Fruit fly (Drosophila melanogaster) whole organism, adult: ENCODE data around the gene Pus10.

ENCODE experiments used
- CG11617 ChIP-seq: fragments of 200-800 bp; sonication (Bioruptor generic); optimal IDR thresholded peaks from 2 replicates; lab custom pipeline; 2017; ENCODE audit warnings: mild to moderate bottlenecking, missing biosample characterization, missing genetic modification reagents, missing genetic modification characterization
- CG12768 ChIP-seq: fragments of 200-800 bp; sonication (Bioruptor generic); optimal IDR thresholded peaks from 2 replicates; lab custom pipeline; 2017; ENCODE audit warnings: missing biosample characterization, missing genetic modification characterization, mild to moderate bottlenecking, moderate library complexity, missing genetic modification reagents
- CG14711 ChIP-seq: fragments of 200-800 bp; sonication (Bioruptor generic); optimal IDR thresholded peaks from 2 replicates; lab custom pipeline; 2018; ENCODE audit warnings: missing biosample characterization, mild to moderate bottlenecking, missing genetic modification characterization, moderate library complexity
- CG1620 ChIP-seq: fragments of 200-800 bp; sonication (Bioruptor generic); optimal IDR thresholded peaks from 2 replicates; lab custom pipeline; 2016; ENCODE audit warnings: missing biosample characterization, missing genetic modification characterization
- CG33017 ChIP-seq: fragments of 200-800 bp; sonication (Bioruptor generic); optimal IDR thresholded peaks from 2 replicates; lab custom pipeline; 2018; ENCODE audit warnings: missing biosample characterization, mild to moderate bottlenecking, missing genetic modification characterization, moderate library complexity
- CG5204 ChIP-seq: fragments of 200-800 bp; sonication (Bioruptor generic); optimal IDR thresholded peaks from 2 replicates; lab custom pipeline; 2016; ENCODE audit warnings: missing biosample characterization, missing genetic modification characterization
- CG7045 ChIP-seq: fragments of 200-800 bp; sonication (Bioruptor generic); optimal IDR thresholded peaks from 2 replicates; lab custom pipeline; 2017; ENCODE audit warnings: missing biosample characterization, mild to moderate bottlenecking, missing genetic modification characterization
- CG7101 ChIP-seq: fragments of 200-800 bp; sonication (Bioruptor generic); optimal IDR thresholded peaks from 2 replicates; lab custom pipeline; 2018; ENCODE audit warnings: missing biosample characterization, mild to moderate bottlenecking, missing genetic modification characterization, moderate library complexity
- Clk ChIP-seq: fragments of 200-800 bp; sonication (Bioruptor generic); optimal IDR thresholded peaks from 2 replicates; lab custom pipeline; 2017; ENCODE audit warnings: missing biosample characterization, missing genetic modification characterization
- Crg-1 ChIP-seq: fragments of 200-800 bp; sonication (Bioruptor generic); optimal IDR thresholded peaks from 2 replicates; lab custom pipeline; 2016; ENCODE audit warnings: missing biosample characterization, missing genetic modification characterization
- Hr96 ChIP-seq: fragments of 200-800 bp; sonication (Bioruptor generic); optimal IDR thresholded peaks from 2 replicates; lab custom pipeline; 2016; ENCODE audit warnings: missing biosample characterization, missing genetic modification characterization
- Mnt ChIP-seq: fragments of 200-800 bp; sonication (Bioruptor generic); optimal IDR thresholded peaks from 2 replicates; lab custom pipeline; 2016; ENCODE audit warnings: missing biosample characterization, mild to moderate bottlenecking, missing genetic modification characterization
- bab1 ChIP-seq: fragments of 200-800 bp; sonication (Bioruptor generic); optimal IDR thresholded peaks from 3 replicates; lab custom pipeline; 2019; ENCODE audit warnings: missing biosample characterization, mild to moderate bottlenecking, missing genetic modification characterization, moderate library complexity
- cic ChIP-seq: fragments of 200-800 bp; sonication (Bioruptor generic); optimal IDR thresholded peaks from 2 replicates; lab custom pipeline; 2017; ENCODE audit warnings: missing biosample characterization, mild to moderate bottlenecking, missing genetic modification characterization, moderate library complexity
- cnc ChIP-seq, 2 experiments: fragments of >200 bp; optimal IDR thresholded peaks; 2 replicates each; lab custom pipeline; 2017
- kay ChIP-seq: fragments of 200-800 bp; sonication (Bioruptor generic); peaks from one replicate; lab custom pipeline; 2016; ENCODE audit warnings: missing biosample characterization, missing genetic modification characterization, borderline replicate concordance
- ovo ChIP-seq: fragments of 200-800 bp; sonication (Bioruptor generic); optimal IDR thresholded peaks from 2 replicates; lab custom pipeline; 2016; ENCODE audit warnings: missing biosample characterization, missing genetic modification characterization
- pad ChIP-seq: fragments of 200-800 bp; sonication (Bioruptor generic); optimal IDR thresholded peaks from 3 replicates; lab custom pipeline; 2017; ENCODE audit warnings: missing biosample characterization, missing genetic modification characterization, mild to moderate bottlenecking, moderate library complexity, missing genetic modification reagents
- tj ChIP-seq: fragments of 200-800 bp; sonication (Bioruptor generic); optimal IDR thresholded peaks from 3 replicates; lab custom pipeline; 2017; ENCODE audit warnings: missing biosample characterization, mild to moderate bottlenecking, missing genetic modification characterization, moderate library complexity
- toe ChIP-seq: fragments of 200-800 bp; sonication (Bioruptor generic); optimal IDR thresholded peaks from 2 replicates; lab custom pipeline; 2016; ENCODE audit warnings: missing biosample characterization, missing genetic modification characterization

Gene Pus10

dm6 chr2L:161453-162175 is 6.5 kb upstream of the Pus10 start:
- TF ChIP-seq cnc (optimal IDR thresholded peaks at IDR 0.05; lab: Kevin White, UChicago) (no peak), ovo (GFP tag; lab: Kevin White, UChicago) (peak; percentile 96), pad (GFP tag; lab: Kevin White, UChicago) (peak; percentile 75), Mnt (peak; percentile 89), CG7045 (GFP tag; lab: Kevin White, UChicago) (peak; percentile 76), CG14711 (peak; percentile 65), CG12768 (GFP tag; lab: Kevin White, UChicago) (peak; percentile 83), kay (GFP tag; lab: Kevin White, UChicago) (peak; percentile 100), Crg-1 (GFP tag; lab: Kevin White, UChicago) (peak; percentile 67), CG33017 (tag; lab: Kevin White, UChicago) (peak; percentile 82), CG5204 (GFP tag; lab: Kevin White, UChicago) (peak; percentile 45), CG11617 (GFP tag; lab: Kevin White, UChicago) (peak; percentile 80), CG7101 (tag; lab: Kevin White, UChicago) (peak; percentile 88), toe (GFP tag; lab: Kevin White, UChicago) (peak; percentile 94), Clk (GFP tag; lab: Kevin White, UChicago) (peak; percentile 97), tj (GFP tag; lab: Kevin White, UChicago) (peak; percentile 86), bab1 (peak; percentile 97), CG1620 (GFP tag; lab: Kevin White, UChicago) (no peak), Hr96 (GFP tag; lab: Kevin White, UChicago) (peak; percentile 88), cic (GFP tag; lab: Kevin White, UChicago) (peak; percentile 98)

- TF ChIP-seq CG12768 (GFP tag; lab: Kevin White, UChicago), result peak; percentile 97
- TF ChIP-seq tj (GFP tag; lab: Kevin White, UChicago), result peak; percentile 97
- peak; percentile 88 for TF ChIP-seq pad (GFP tag; lab: Kevin White, UChicago)
- TF ChIP-seq CG5204 (GFP tag; lab: Kevin White, UChicago), result peak; percentile 95
- TF ChIP-seq Clk (GFP tag; lab: Kevin White, UChicago), result peak; percentile 99
- peak; percentile 93 for TF ChIP-seq CG33017 (tag; lab: Kevin White, UChicago)
- TF ChIP-seq CG11617 (GFP tag; lab: Kevin White, UChicago), result peak; percentile 97
- peak; percentile 99 for TF ChIP-seq cic (GFP tag; lab: Kevin White, UChicago)
- no peak for TF ChIP-seq cnc (optimal IDR thresholded peaks at IDR 0.05; lab: Kevin White, UChicago)
- TF ChIP-seq toe (GFP tag; lab: Kevin White, UChicago), result peak; percentile 99
- TF ChIP-seq CG14711, result peak; percentile 52
- peak; percentile 50 for TF ChIP-seq CG1620 (GFP tag; lab: Kevin White, UChicago)
- TF ChIP-seq ovo (GFP tag; lab: Kevin White, UChicago), result peak; percentile 100
- TF ChIP-seq Hr96 (GFP tag; lab: Kevin White, UChicago), result peak; percentile 88
- peak; percentile 38 for TF ChIP-seq Crg-1 (GFP tag; lab: Kevin White, UChicago)
- TF ChIP-seq kay (GFP tag; lab: Kevin White, UChicago), result peak; percentile 100
- TF ChIP-seq Mnt, result peak; percentile 94
- peak; percentile 76 for TF ChIP-seq CG7101 (tag; lab: Kevin White, UChicago)
- TF ChIP-seq bab1, result peak; percentile 93
- TF ChIP-seq CG7045 (GFP tag; lab: Kevin White, UChicago), result peak; percentile 96
Observed at dm6 chr2L:160581-161452, 5.7 kb upstream of the Pus10 start.

- TF ChIP-seq CG14711 (peak; percentile 70), CG7101 (tag; lab: Kevin White, UChicago) (peak; percentile 66), tj (GFP tag; lab: Kevin White, UChicago) (peak; percentile 94), toe (GFP tag; lab: Kevin White, UChicago) (no peak), CG33017 (tag; lab: Kevin White, UChicago) (peak; percentile 73), Crg-1 (GFP tag; lab: Kevin White, UChicago) (peak; percentile 31), Clk (GFP tag; lab: Kevin White, UChicago) (peak; percentile 78), cnc (optimal IDR thresholded peaks at IDR 0.05; lab: Kevin White, UChicago) (no peak), bab1 (peak; percentile 79), CG12768 (GFP tag; lab: Kevin White, UChicago) (peak; percentile 84), CG1620 (GFP tag; lab: Kevin White, UChicago) (peak; percentile 28), CG5204 (GFP tag; lab: Kevin White, UChicago) (no peak), Mnt (peak; percentile 84), CG7045 (GFP tag; lab: Kevin White, UChicago) (peak; percentile 57), kay (GFP tag; lab: Kevin White, UChicago) (no peak), pad (GFP tag; lab: Kevin White, UChicago) (peak; percentile 58), ovo (GFP tag; lab: Kevin White, UChicago) (peak; percentile 45), CG11617 (GFP tag; lab: Kevin White, UChicago) (peak; percentile 74), Hr96 (GFP tag; lab: Kevin White, UChicago) (peak; percentile 50), cic (GFP tag; lab: Kevin White, UChicago) (peak; percentile 92)
Observed at dm6 chr2L:158649-159257, 3.6 kb upstream of the Pus10 start, which contains the start of the genes CG33635 and spen. TSS of gene CG33635 (minus strand) at chr2L:158664. TSS of gene spen (plus strand) at chr2L:159032.

- no peak for TF ChIP-seq CG12768 (GFP tag; lab: Kevin White, UChicago)
- peak; percentile 10 for TF ChIP-seq cic (GFP tag; lab: Kevin White, UChicago)
- no peak for TF ChIP-seq ovo (GFP tag; lab: Kevin White, UChicago)
- peak; percentile 13 for TF ChIP-seq CG1620 (GFP tag; lab: Kevin White, UChicago)
- no peak for TF ChIP-seq CG11617 (GFP tag; lab: Kevin White, UChicago)
- TF ChIP-seq Hr96 (GFP tag; lab: Kevin White, UChicago), result no peak
- TF ChIP-seq cnc (optimal IDR thresholded peaks at IDR 0.05; lab: Kevin White, UChicago), result no peak
- peak; percentile 43 for TF ChIP-seq Crg-1 (GFP tag; lab: Kevin White, UChicago)
- no peak for TF ChIP-seq kay (GFP tag; lab: Kevin White, UChicago)
- no peak for TF ChIP-seq Clk (GFP tag; lab: Kevin White, UChicago)
- TF ChIP-seq toe (GFP tag; lab: Kevin White, UChicago), result no peak
- TF ChIP-seq CG33017 (tag; lab: Kevin White, UChicago), result no peak
- TF ChIP-seq CG7101 (tag; lab: Kevin White, UChicago), result peak; percentile 11
- no peak for TF ChIP-seq CG5204 (GFP tag; lab: Kevin White, UChicago)
- peak; percentile 15 for TF ChIP-seq tj (GFP tag; lab: Kevin White, UChicago)
- peak; percentile 95 for TF ChIP-seq CG14711
- no peak for TF ChIP-seq CG7045 (GFP tag; lab: Kevin White, UChicago)
- peak; percentile 26 for TF ChIP-seq Mnt
- TF ChIP-seq bab1, result peak; percentile 43
- peak; percentile 19 for TF ChIP-seq pad (GFP tag; lab: Kevin White, UChicago)
Observed at dm6 chr2L:155994-156393, 889 bp upstream of the Pus10 start, which contains the start of gene CG3436. TSS of gene CG3436 (plus strand) at chr2L:156029.
